Worm (Caenorhabditis elegans) whole organism, L3 larva: Measurements from ENCODE around the gene ubc-8.

Source experiments
- aly-2 ChIP-seq: fragments of 150-350 bp; optimal IDR thresholded peaks from 2 replicates; lab custom pipeline; 2014; ENCODE audit warnings: missing biosample characterization, missing genetic modification characterization
- nhr-23 ChIP-seq: fragments of 150-350 bp; optimal IDR thresholded peaks from 2 replicates; lab custom pipeline; 2014; ENCODE audit warnings: missing biosample characterization, missing genetic modification reagents, missing genetic modification characterization
- nhr-76 ChIP-seq: fragments of 150-350 bp; sonication (generic microtip); optimal IDR thresholded peaks from 5 replicates; lab custom pipeline; 2014; ENCODE audit warnings: missing biosample characterization, missing genetic modification characterization
- unc-62 ChIP-seq: fragments of 150-350 bp; sonication (generic microtip); optimal IDR thresholded peaks from 4 replicates; lab custom pipeline; 2014; ENCODE audit warnings: missing biosample characterization, missing genetic modification reagents, missing genetic modification characterization

- TF ChIP-seq unc-62 (no peak), aly-2 (no peak), nhr-76 (tag; lab: Kevin White, UChicago) (no peak), nhr-23 (tag; lab: Kevin White, UChicago) (no peak)
Measured at ce11 chrIV:2680281-2680680, 26.8 kb downstream of the ubc-8 start.
